Fruit fly (Drosophila melanogaster): ENCODE measurements around the gene CG14435.

The CG14435 gene

DNA sequence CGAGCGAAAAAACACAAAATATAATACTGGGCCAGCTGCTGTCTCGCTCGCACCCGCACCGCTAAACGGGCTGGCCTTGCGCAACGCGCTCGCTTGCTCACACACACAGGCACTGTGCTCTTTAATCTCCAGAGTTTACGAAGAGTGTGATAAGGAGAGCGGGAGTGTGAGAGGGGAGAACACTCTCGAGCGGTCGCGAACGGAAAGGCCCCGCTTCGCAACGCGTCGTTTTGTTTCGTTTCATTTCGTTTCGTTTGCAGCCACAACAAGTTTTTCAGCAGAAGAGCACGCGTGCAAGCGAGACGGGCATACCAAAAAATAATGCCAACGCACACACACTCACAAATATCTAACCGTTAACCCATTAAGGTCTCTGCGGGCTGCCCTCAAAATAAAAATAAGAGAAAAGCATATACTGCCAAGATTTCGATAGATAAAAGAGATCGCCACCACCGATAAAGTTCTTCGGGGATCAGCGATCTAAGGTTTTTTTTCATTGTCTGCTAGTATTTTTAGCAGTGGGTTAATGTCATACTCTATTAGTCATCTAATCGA, 17.9 kb upstream of the CG14435 start (continued):
- TF ChIP-seq esg (GFP tag; conservative IDR thresholded peaks at IDR 0.05) (peak; percentile 67), CG1832 (GFP tag; optimal IDR thresholded peaks at IDR 0.05) (peak; percentile 91), Gug (GFP tag; IDR thresholded peaks at IDR 0.05) (peak; percentile 74; the same call in 3 of the 4 replicates), eve (GFP tag; optimal IDR thresholded peaks at IDR 0.05) (no peak), jigr1 (GFP tag; IDR thresholded peaks at IDR 0.05) (no peak), Dll (GFP tag; IDR thresholded peaks at IDR 0.05; ENCODE audit: partially characterized antibody) (0 out of 4 replicates have a peak, but pooled peaks have one; percentile 17), CG18619 (GFP tag; optimal IDR thresholded peaks at IDR 0.05) (peak; percentile 9), CG2678 (tag; optimal IDR thresholded peaks at IDR 0.05) (peak; percentile 71), exex (tag; optimal IDR thresholded peaks at IDR 0.05) (peak; percentile 30), CG10565 (GFP tag; optimal IDR thresholded peaks at IDR 0.05) (no peak), CG10321 (GFP tag; IDR thresholded peaks at IDR 0.05) (peak; percentile 86), CG17802 (tag; optimal IDR thresholded peaks at IDR 0.05) (no peak), lab (GFP tag; optimal IDR thresholded peaks at IDR 0.05) (peak; percentile 54), CG3163 (GFP tag; optimal IDR thresholded peaks at IDR 0.05) (peak; percentile 63), CG11560 (tag; IDR thresholded peaks at IDR 0.05) (0 out of 3 replicates have a peak, but pooled peaks have one; percentile 36), caup (GFP tag; optimal IDR thresholded peaks at IDR 0.05; ENCODE audit: severe bottlenecking) (peak; percentile 73), pan (optimal IDR thresholded peaks at IDR 0.05) (no peak), pan (GFP tag; optimal IDR thresholded peaks at IDR 0.05 in 1 of 2, IDR thresholded peaks at IDR 0.05 in 1 of 2) (peak in 1 of 2 experiments; percentile 78), toy (GFP tag; IDR thresholded peaks at IDR 0.05) (peak; percentile 38; the same call in 1 of the 2 replicates), dan (GFP tag; IDR thresholded peaks at IDR 0.05) (no peak), Oaz (GFP tag; IDR thresholded peaks at IDR 0.05) (peak; percentile 46), sug (tag; optimal IDR thresholded peaks at IDR 0.05) (peak; percentile 88), CG13424 (tag; optimal IDR thresholded peaks at IDR 0.05) (peak; percentile 60), amos (GFP tag; IDR thresholded peaks at IDR 0.05; ENCODE audit: partially characterized antibody) (no peak), Nf-YC (tag; optimal IDR thresholded peaks at IDR 0.05) (peak; percentile 66), Lhr (GFP tag; optimal IDR thresholded peaks at IDR 0.05) (no peak), CG15011 (GFP tag; optimal IDR thresholded peaks at IDR 0.05) (no peak), CG1647 (GFP tag; optimal IDR thresholded peaks at IDR 0.05) (no peak), Hr3 (GFP tag; optimal IDR thresholded peaks at IDR 0.05) (peak; percentile 6), CG3995 (GFP tag; optimal IDR thresholded peaks at IDR 0.05) (peak; percentile 10), CG13296 (GFP tag; optimal IDR thresholded peaks at IDR 0.05) (peak; percentile 12), CG6791 (GFP tag; IDR thresholded peaks at IDR 0.05; ENCODE audit: partially characterized antibody) (peak; percentile 65; the same call in 2 of the 3 replicates), gfzf (GFP tag; optimal IDR thresholded peaks at IDR 0.05) (no peak), crol (GFP tag; IDR thresholded peaks at IDR 0.05) (peak; percentile 98), sqz (GFP tag; optimal IDR thresholded peaks at IDR 0.05) (peak; percentile 85), CG8359 (GFP tag; optimal IDR thresholded peaks at IDR 0.05; ENCODE audit: borderline replicate concordance) (no peak), org-1 (GFP tag; optimal IDR thresholded peaks at IDR 0.05) (peak; percentile 24), CG10209 (GFP tag; optimal IDR thresholded peaks at IDR 0.05) (peak; percentile 54), Ravus (GFP tag; IDR thresholded peaks at IDR 0.05) (no peak), kni (GFP tag; optimal IDR thresholded peaks at IDR 0.05) (peak; percentile 94), CG10543 (GFP tag; optimal IDR thresholded peaks at IDR 0.05) (peak; percentile 97), wek (GFP tag; optimal IDR thresholded peaks at IDR 0.05) (no peak), dpn (GFP tag; optimal IDR thresholded peaks at IDR 0.05) (peak; percentile 21 to 38), CG10274 (GFP tag; optimal IDR thresholded peaks at IDR 0.05) (peak; percentile 2), bbx (GFP tag; IDR thresholded peaks at IDR 0.05; ENCODE audit: partially characterized antibody) (peak; percentile 66), abd-A (tag; optimal IDR thresholded peaks at IDR 0.05) (peak; percentile 96), Atf-2 (GFP tag; optimal IDR thresholded peaks at IDR 0.05) (no peak), trh (GFP tag; optimal IDR thresholded peaks at IDR 0.05) (no peak), ftz-f1 (GFP tag; optimal IDR thresholded peaks at IDR 0.05) (peak; percentile 90)

Data from whole organism, embryonic.